Fruit fly (Drosophila melanogaster): ENCODE data around the gene mRpL2.

mRpL2 gene

DNA sequence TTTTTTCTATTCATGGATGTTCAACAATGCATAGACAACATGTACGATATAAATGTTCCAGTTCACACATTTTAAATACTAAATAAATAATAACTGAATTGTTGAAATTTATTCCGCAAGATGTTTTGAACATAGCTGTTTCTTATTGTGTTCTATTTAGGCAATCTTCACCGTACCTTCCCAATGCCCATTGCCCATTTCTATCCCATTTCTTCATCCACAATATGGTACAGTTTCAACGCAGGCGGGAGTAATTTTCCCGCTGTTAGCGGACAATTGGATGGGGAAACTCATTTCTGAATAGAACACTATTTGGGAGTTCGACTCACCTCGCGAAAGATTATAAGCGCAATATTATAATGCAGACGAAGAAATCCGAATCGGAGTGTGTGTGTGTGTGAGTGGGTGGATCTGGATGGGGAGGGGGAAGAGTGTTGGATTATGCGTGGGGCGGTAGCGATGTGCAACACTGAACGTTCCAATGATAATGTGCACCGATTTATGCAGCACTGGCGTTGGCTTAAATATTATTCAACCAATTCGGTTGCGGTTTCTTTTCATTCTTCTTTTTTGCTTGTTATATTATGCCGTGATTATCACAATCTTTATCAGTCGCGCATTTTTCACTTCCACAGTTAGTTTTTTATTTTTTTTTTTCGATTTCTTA, 28.6 kb upstream of the mRpL2 start (continued):
- no peak for TF ChIP-seq Eip74EF (GFP tag; optimal IDR thresholded peaks at IDR 0.05)
- peak; percentile 84 for TF ChIP-seq chm (GFP tag; IDR thresholded peaks at IDR 0.05)
- TF ChIP-seq CG5180 (GFP tag; optimal IDR thresholded peaks at IDR 0.05) = peak; percentile 26
- TF ChIP-seq hkb (optimal IDR thresholded peaks at IDR 0.05) = no peak
- 0 out of 2 replicates have a peak, but pooled peaks have one; percentile 11 for TF ChIP-seq hkb (GFP tag; IDR thresholded peaks at IDR 0.05)
- peak; percentile 13 to 47 for TF ChIP-seq chif (GFP tag; optimal IDR thresholded peaks at IDR 0.05)
- TF ChIP-seq CG17359 (tag; optimal IDR thresholded peaks at IDR 0.05) = peak; percentile 30
- peak; percentile 48 for TF ChIP-seq slbo (GFP tag; IDR thresholded peaks at IDR 0.05)
- TF ChIP-seq CG34376 (GFP tag; optimal IDR thresholded peaks at IDR 0.05) = no peak
- TF ChIP-seq CG3726 (GFP tag; IDR thresholded peaks at IDR 0.05) = no peak
- TF ChIP-seq CG31224 (GFP tag; IDR thresholded peaks at IDR 0.05) = no peak
- TF ChIP-seq CG10147 (GFP tag; optimal IDR thresholded peaks at IDR 0.05) = no peak
- TF ChIP-seq CG33557 (GFP tag; optimal IDR thresholded peaks at IDR 0.05) = peak; percentile 22
- no peak for TF ChIP-seq wdn (GFP tag; IDR thresholded peaks at IDR 0.05)
- TF ChIP-seq disco-r (GFP tag; optimal IDR thresholded peaks at IDR 0.05) = peak; percentile 18
- peak; percentile 25 for TF ChIP-seq tx (GFP tag; optimal IDR thresholded peaks at IDR 0.05)
- TF ChIP-seq E2f2 (GFP tag; IDR thresholded peaks at IDR 0.05) = peak; percentile 34; the same call in 1 of the 2 replicates
- peak; percentile 59 for TF ChIP-seq nom (GFP tag; optimal IDR thresholded peaks at IDR 0.05)
- peak; percentile 32 for TF ChIP-seq CG1603 (tag; optimal IDR thresholded peaks at IDR 0.05)
- no peak for TF ChIP-seq CG34224 (GFP tag; IDR thresholded peaks at IDR 0.05; ENCODE audit: partially characterized antibody)
- TF ChIP-seq CG13123 (GFP tag; optimal IDR thresholded peaks at IDR 0.05) = peak; percentile 17
- TF ChIP-seq HLHmδ (GFP tag; optimal IDR thresholded peaks at IDR 0.05) = peak; percentile 33
- no peak for TF ChIP-seq cato (GFP tag; optimal IDR thresholded peaks at IDR 0.05; ENCODE audit: borderline replicate concordance)
- no peak for TF ChIP-seq CG3838 (GFP tag; optimal IDR thresholded peaks at IDR 0.05)
- TF ChIP-seq org-1 (GFP tag; optimal IDR thresholded peaks at IDR 0.05) = no peak
- TF ChIP-seq sisA (GFP tag; IDR thresholded peaks at IDR 0.05) = no peak
- TF ChIP-seq CG13424 (tag; optimal IDR thresholded peaks at IDR 0.05) = no peak
- TF ChIP-seq pum (GFP tag; optimal IDR thresholded peaks at IDR 0.05) = peak; percentile 61
- peak; percentile 14 for TF ChIP-seq en (GFP tag; optimal IDR thresholded peaks at IDR 0.05)
- TF ChIP-seq CG12071 (GFP tag; optimal IDR thresholded peaks at IDR 0.05) = no peak
- TF ChIP-seq Dad (GFP tag; optimal IDR thresholded peaks at IDR 0.05) = peak; percentile 58
- no peak for TF ChIP-seq CG12299 (tag; optimal IDR thresholded peaks at IDR 0.05)
- TF ChIP-seq dmrt99B (tag; optimal IDR thresholded peaks at IDR 0.05) = no peak
- peak; percentile 78 for TF ChIP-seq sob (GFP tag; IDR thresholded peaks at IDR 0.05)
- TF ChIP-seq psq (GFP tag; optimal IDR thresholded peaks at IDR 0.05) = peak; percentile 67
- TF ChIP-seq CG10209 (GFP tag; optimal IDR thresholded peaks at IDR 0.05) = peak; percentile 34
- TF ChIP-seq CG18599 (GFP tag; optimal IDR thresholded peaks at IDR 0.05) = peak; percentile 47
- TF ChIP-seq CG6175 (GFP tag; IDR thresholded peaks at IDR 0.05) = no peak
- TF ChIP-seq CG8359 (GFP tag; optimal IDR thresholded peaks at IDR 0.05; ENCODE audit: borderline replicate concordance) = no peak
- TF ChIP-seq MBD-R2 (GFP tag; IDR thresholded peaks at IDR 0.05) = peak; percentile 29; the same call in 1 of the 2 replicates
- TF ChIP-seq Abd-B (GFP tag; optimal IDR thresholded peaks at IDR 0.05) = peak; percentile 28
- TF ChIP-seq BEAF-32 (GFP tag; optimal IDR thresholded peaks at IDR 0.05) = peak; percentile 1
- no peak for TF ChIP-seq NC2α (GFP tag; optimal IDR thresholded peaks at IDR 0.05)
- TF ChIP-seq dm (GFP tag; optimal IDR thresholded peaks at IDR 0.05) = no peak
- no peak; the same call in 2 of the 3 replicates for TF ChIP-seq otp (GFP tag; IDR thresholded peaks at IDR 0.05)
- no peak for TF ChIP-seq Optix (GFP tag; IDR thresholded peaks at IDR 0.05)
- TF ChIP-seq sens-2 (GFP tag; IDR thresholded peaks at IDR 0.05) = no peak
- TF ChIP-seq BtbVII (GFP tag; optimal IDR thresholded peaks at IDR 0.05) = no peak
- TF ChIP-seq CG6854 (GFP tag; optimal IDR thresholded peaks at IDR 0.05) = no peak

Measured in whole organism, embryonic.